Fruit fly (Drosophila melanogaster) whole organism, adult: Measurements from ENCODE around the gene CG17672.

Source experiments
- CG11617 ChIP-seq: fragments of 200-800 bp; sonication (Bioruptor generic); optimal IDR thresholded peaks from 2 replicates; lab custom pipeline; 2017; ENCODE audit warnings: mild to moderate bottlenecking, missing biosample characterization, missing genetic modification reagents, missing genetic modification characterization
- CG12768 ChIP-seq: fragments of 200-800 bp; sonication (Bioruptor generic); optimal IDR thresholded peaks from 2 replicates; lab custom pipeline; 2017; ENCODE audit warnings: missing biosample characterization, missing genetic modification characterization, mild to moderate bottlenecking, moderate library complexity, missing genetic modification reagents
- CG14711 ChIP-seq: fragments of 200-800 bp; sonication (Bioruptor generic); optimal IDR thresholded peaks from 2 replicates; lab custom pipeline; 2018; ENCODE audit warnings: missing biosample characterization, mild to moderate bottlenecking, missing genetic modification characterization, moderate library complexity
- CG1620 ChIP-seq: fragments of 200-800 bp; sonication (Bioruptor generic); optimal IDR thresholded peaks from 2 replicates; lab custom pipeline; 2016; ENCODE audit warnings: missing biosample characterization, missing genetic modification characterization
- CG33017 ChIP-seq: fragments of 200-800 bp; sonication (Bioruptor generic); optimal IDR thresholded peaks from 2 replicates; lab custom pipeline; 2018; ENCODE audit warnings: missing biosample characterization, mild to moderate bottlenecking, missing genetic modification characterization, moderate library complexity
- CG5204 ChIP-seq: fragments of 200-800 bp; sonication (Bioruptor generic); optimal IDR thresholded peaks from 2 replicates; lab custom pipeline; 2016; ENCODE audit warnings: missing biosample characterization, missing genetic modification characterization
- CG7045 ChIP-seq: fragments of 200-800 bp; sonication (Bioruptor generic); optimal IDR thresholded peaks from 2 replicates; lab custom pipeline; 2017; ENCODE audit warnings: missing biosample characterization, mild to moderate bottlenecking, missing genetic modification characterization
- CG7101 ChIP-seq: fragments of 200-800 bp; sonication (Bioruptor generic); optimal IDR thresholded peaks from 2 replicates; lab custom pipeline; 2018; ENCODE audit warnings: missing biosample characterization, mild to moderate bottlenecking, missing genetic modification characterization, moderate library complexity
- Clk ChIP-seq: fragments of 200-800 bp; sonication (Bioruptor generic); optimal IDR thresholded peaks from 2 replicates; lab custom pipeline; 2017; ENCODE audit warnings: missing biosample characterization, missing genetic modification characterization
- Crg-1 ChIP-seq: fragments of 200-800 bp; sonication (Bioruptor generic); optimal IDR thresholded peaks from 2 replicates; lab custom pipeline; 2016; ENCODE audit warnings: missing biosample characterization, missing genetic modification characterization
- Hr96 ChIP-seq: fragments of 200-800 bp; sonication (Bioruptor generic); optimal IDR thresholded peaks from 2 replicates; lab custom pipeline; 2016; ENCODE audit warnings: missing biosample characterization, missing genetic modification characterization
- Mnt ChIP-seq: fragments of 200-800 bp; sonication (Bioruptor generic); optimal IDR thresholded peaks from 2 replicates; lab custom pipeline; 2016; ENCODE audit warnings: missing biosample characterization, mild to moderate bottlenecking, missing genetic modification characterization
- bab1 ChIP-seq: fragments of 200-800 bp; sonication (Bioruptor generic); optimal IDR thresholded peaks from 3 replicates; lab custom pipeline; 2019; ENCODE audit warnings: missing biosample characterization, mild to moderate bottlenecking, missing genetic modification characterization, moderate library complexity
- cic ChIP-seq: fragments of 200-800 bp; sonication (Bioruptor generic); optimal IDR thresholded peaks from 2 replicates; lab custom pipeline; 2017; ENCODE audit warnings: missing biosample characterization, mild to moderate bottlenecking, missing genetic modification characterization, moderate library complexity
- cnc ChIP-seq, 2 experiments: fragments of >200 bp; optimal IDR thresholded peaks; 2 replicates each; lab custom pipeline; 2017
- kay ChIP-seq: fragments of 200-800 bp; sonication (Bioruptor generic); peaks from one replicate; lab custom pipeline; 2016; ENCODE audit warnings: missing biosample characterization, missing genetic modification characterization, borderline replicate concordance
- ovo ChIP-seq: fragments of 200-800 bp; sonication (Bioruptor generic); optimal IDR thresholded peaks from 2 replicates; lab custom pipeline; 2016; ENCODE audit warnings: missing biosample characterization, missing genetic modification characterization
- pad ChIP-seq: fragments of 200-800 bp; sonication (Bioruptor generic); optimal IDR thresholded peaks from 3 replicates; lab custom pipeline; 2017; ENCODE audit warnings: missing biosample characterization, missing genetic modification characterization, mild to moderate bottlenecking, moderate library complexity, missing genetic modification reagents
- tj ChIP-seq: fragments of 200-800 bp; sonication (Bioruptor generic); optimal IDR thresholded peaks from 3 replicates; lab custom pipeline; 2017; ENCODE audit warnings: missing biosample characterization, mild to moderate bottlenecking, missing genetic modification characterization, moderate library complexity
- toe ChIP-seq: fragments of 200-800 bp; sonication (Bioruptor generic); optimal IDR thresholded peaks from 2 replicates; lab custom pipeline; 2016; ENCODE audit warnings: missing biosample characterization, missing genetic modification characterization

The CG17672 gene

dm6 chr3L:13049671-13050070 is 20.9 kb downstream of the CG17672 start:
- TF ChIP-seq cic (GFP tag; lab: Kevin White, UChicago), result no peak
- TF ChIP-seq Crg-1, result no peak
- no peak for TF ChIP-seq tj
- TF ChIP-seq ovo (GFP tag; lab: Kevin White, UChicago), result no peak

- TF ChIP-seq CG1620 (GFP tag; lab: Kevin White, UChicago) (no peak), CG5204 (no peak), Clk (GFP tag; lab: Kevin White, UChicago) (no peak), CG33017 (tag; lab: Kevin White, UChicago) (no peak), CG7045 (no peak), cic (GFP tag; lab: Kevin White, UChicago) (no peak), bab1 (no peak), kay (GFP tag; lab: Kevin White, UChicago) (no peak), CG7101 (tag; lab: Kevin White, UChicago) (no peak), CG14711 (no peak), Mnt (GFP tag; lab: Kevin White, UChicago) (no peak), pad (GFP tag; lab: Kevin White, UChicago) (no peak), Crg-1 (no peak), CG12768 (GFP tag; lab: Kevin White, UChicago) (no peak), toe (GFP tag; lab: Kevin White, UChicago) (no peak), ovo (GFP tag; lab: Kevin White, UChicago) (no peak), cnc (optimal IDR thresholded peaks at IDR 0.05; lab: Kevin White, UChicago) (no peak), CG11617 (GFP tag; lab: Kevin White, UChicago) (no peak)
Observed at dm6 chr3L:13050675-13051202, 22.0 kb downstream of the CG17672 start.

dm6 chr3L:13058429-13058828 is 29.7 kb downstream of the CG17672 start:
- TF ChIP-seq CG33017 (tag; lab: Kevin White, UChicago), result no peak
- no peak for TF ChIP-seq kay (GFP tag; lab: Kevin White, UChicago)
- no peak for TF ChIP-seq Hr96 (GFP tag; lab: Kevin White, UChicago)
- TF ChIP-seq CG12768 (GFP tag; lab: Kevin White, UChicago), result no peak
- no peak for TF ChIP-seq tj
- no peak for TF ChIP-seq Mnt (GFP tag; lab: Kevin White, UChicago)
- no peak for TF ChIP-seq CG11617 (GFP tag; lab: Kevin White, UChicago)
- TF ChIP-seq ovo (GFP tag; lab: Kevin White, UChicago), result no peak
- no peak for TF ChIP-seq CG7045
- no peak for TF ChIP-seq CG1620 (GFP tag; lab: Kevin White, UChicago)
- TF ChIP-seq bab1, result no peak
- TF ChIP-seq CG5204, result no peak
- no peak for TF ChIP-seq cic (GFP tag; lab: Kevin White, UChicago)
- no peak for TF ChIP-seq Crg-1
- TF ChIP-seq toe (GFP tag; lab: Kevin White, UChicago), result no peak
- no peak for TF ChIP-seq CG14711
- TF ChIP-seq cnc (optimal IDR thresholded peaks at IDR 0.05; lab: Kevin White, UChicago), result no peak
- TF ChIP-seq pad (GFP tag; lab: Kevin White, UChicago), result no peak

- no peak for TF ChIP-seq tj
- TF ChIP-seq CG7101 (tag; lab: Kevin White, UChicago), result no peak
- TF ChIP-seq CG7045, result no peak
- TF ChIP-seq CG33017 (tag; lab: Kevin White, UChicago), result no peak
- TF ChIP-seq CG5204, result no peak
- no peak for TF ChIP-seq toe (GFP tag; lab: Kevin White, UChicago)
- no peak for TF ChIP-seq cnc (optimal IDR thresholded peaks at IDR 0.05; lab: Kevin White, UChicago)
- no peak for TF ChIP-seq Hr96 (GFP tag; lab: Kevin White, UChicago)
- TF ChIP-seq ovo (GFP tag; lab: Kevin White, UChicago), result no peak
- TF ChIP-seq Clk (GFP tag; lab: Kevin White, UChicago), result no peak
Observed at dm6 chr3L:13061322-13061809, 32.6 kb downstream of the CG17672 start, which contains the start of the genes CG14115 and CG34428. Gene CG14115, minus strand, starts transcription at chr3L:13061422. Gene CG34428, plus strand, starts transcription at chr3L:13061759.

dm6 chr3L:13062746-13063145 is 34.0 kb downstream of the CG17672 start, which contains the start of gene CG34429:
Gene CG34429, plus strand, starts transcription at chr3L:13063046.
- TF ChIP-seq Clk (GFP tag; lab: Kevin White, UChicago) (no peak), cnc (optimal IDR thresholded peaks at IDR 0.05; lab: Kevin White, UChicago) (no peak), pad (GFP tag; lab: Kevin White, UChicago) (no peak)

- TF ChIP-seq Hr96 (GFP tag; lab: Kevin White, UChicago) (no peak), Crg-1 (no peak), CG7045 (no peak), CG5204 (no peak), cnc (optimal IDR thresholded peaks at IDR 0.05; lab: Kevin White, UChicago) (no peak), ovo (GFP tag; lab: Kevin White, UChicago) (no peak), CG33017 (tag; lab: Kevin White, UChicago) (no peak), CG12768 (GFP tag; lab: Kevin White, UChicago) (no peak), CG7101 (tag; lab: Kevin White, UChicago) (no peak)
Observed at dm6 chr3L:13064346-13064745, 35.6 kb downstream of the CG17672 start.

dm6 chr3L:13064935-13065334 is 36.2 kb downstream of the CG17672 start:
- TF ChIP-seq tj (no peak), CG5204 (no peak), Crg-1 (no peak), Mnt (GFP tag; lab: Kevin White, UChicago) (no peak), toe (GFP tag; lab: Kevin White, UChicago) (no peak), CG7045 (no peak), ovo (GFP tag; lab: Kevin White, UChicago) (no peak), CG14711 (no peak), CG1620 (GFP tag; lab: Kevin White, UChicago) (no peak), pad (GFP tag; lab: Kevin White, UChicago) (no peak), cic (GFP tag; lab: Kevin White, UChicago) (no peak), cnc (optimal IDR thresholded peaks at IDR 0.05; lab: Kevin White, UChicago) (no peak), CG12768 (GFP tag; lab: Kevin White, UChicago) (no peak), bab1 (no peak), Clk (GFP tag; lab: Kevin White, UChicago) (no peak), kay (GFP tag; lab: Kevin White, UChicago) (no peak), Hr96 (GFP tag; lab: Kevin White, UChicago) (no peak), CG33017 (tag; lab: Kevin White, UChicago) (no peak), CG11617 (GFP tag; lab: Kevin White, UChicago) (no peak)
